Worm (Caenorhabditis elegans): Measurements from ENCODE around the gene usp-50.

DNA sequence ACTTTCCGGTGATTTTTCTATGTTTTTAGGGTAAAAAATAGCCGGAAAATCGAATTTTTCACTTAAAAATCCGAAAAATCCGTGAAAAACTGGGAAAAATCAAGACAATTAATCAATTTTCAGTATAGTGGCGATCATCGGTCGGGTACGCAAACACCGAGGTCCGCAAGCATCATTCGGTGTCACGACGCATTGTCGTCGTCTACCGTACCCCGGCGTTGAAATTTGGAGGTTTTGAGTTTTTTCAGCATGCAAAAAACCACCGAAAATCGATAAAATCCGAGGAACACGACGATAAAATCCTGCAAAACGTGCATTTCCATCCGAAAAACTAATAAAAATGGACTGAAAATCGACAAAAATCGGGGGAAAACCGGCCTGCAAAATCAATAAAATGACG, 57.0 kb downstream of the usp-50 start:
- TF ChIP-seq egl-44 (GFP tag; IDR thresholded peaks at IDR 0.05) = no peak
- TF ChIP-seq F33H1.4 (GFP tag; IDR thresholded peaks at IDR 0.05) = no peak
- no peak for TF ChIP-seq F23B12.7 (tag; optimal IDR thresholded peaks at IDR 0.05; ENCODE audit: insufficient read depth)
- TF ChIP-seq pbrm-1 (GFP tag; IDR thresholded peaks at IDR 0.05) = no peak
- no peak for TF ChIP-seq xnd-1 (tag; optimal IDR thresholded peaks at IDR 0.05)
- no peak for TF ChIP-seq Y79H2A.3 (GFP tag; conservative IDR thresholded peaks at IDR 0.05)
- TF ChIP-seq ceh-40 (GFP tag; IDR thresholded peaks at IDR 0.05) = no peak
- TF ChIP-seq sptf-2 (GFP tag; optimal IDR thresholded peaks at IDR 0.05) = no peak
- TF ChIP-seq unc-62 (GFP tag; optimal IDR thresholded peaks at IDR 0.05) = no peak
- no peak for TF ChIP-seq ceh-79 (tag; optimal IDR thresholded peaks at IDR 0.05)
- TF ChIP-seq akir-1 (GFP tag; optimal IDR thresholded peaks at IDR 0.05) = no peak
- TF ChIP-seq him-1 (tag; optimal IDR thresholded peaks at IDR 0.05) = no peak
- no peak for TF ChIP-seq cebp-2 (GFP tag; IDR thresholded peaks at IDR 0.05)
- TF ChIP-seq ztf-26 (tag; optimal IDR thresholded peaks at IDR 0.05) = no peak
